Worm (Caenorhabditis elegans) whole organism, young adult: ENCODE measurements around the gene F54D1.6.
"Not testable (repeated sequence)": the region's sequence is repeated elsewhere in the genome, so short reads cannot be mapped to it uniquely, and the experiment has no call there.

ENCODE experiments used
- Y53F4B.3 ChIP-seq: fragments of 200-800 bp; sonication (Bioruptor generic); IDR thresholded peaks from 2 replicates; pipeline ENCODE4 v1.3.6; 2022; ENCODE audit warnings: missing genetic modification reagents, missing genetic modification characterization, missing compliant biosample characterization
- ama-1 ChIP-seq, 3 experiments: fragments of 150-350 bp in 1 of 3; sonication (generic microtip) in 2 of 3; optimal IDR thresholded peaks; 2 replicates each; lab custom pipeline; 2014 to 2018; ENCODE audit warnings: missing biosample characterization in 2 of 3, missing genetic modification characterization in 2 of 3, missing genetic modification reagents in 2 of 3
- ceh-91 ChIP-seq: fragments of 200-800 bp; sonication (Bioruptor generic); IDR thresholded peaks from 2 replicates; pipeline ENCODE4 v1.3.6; 2022; ENCODE audit warnings: missing genetic modification reagents, missing genetic modification characterization, missing compliant biosample characterization
- dpl-1 ChIP-seq: fragments of 150-350 bp; optimal IDR thresholded peaks from 2 replicates; lab custom pipeline; 2014; ENCODE audit warnings: missing biosample characterization, missing genetic modification reagents, missing genetic modification characterization
- pha-4 ChIP-seq: fragments of 150-350 bp; sonication (generic microtip); optimal IDR thresholded peaks from 2 replicates; lab custom pipeline; 2014; ENCODE audit warnings: missing biosample characterization, missing genetic modification reagents, missing genetic modification characterization
- rec-8 ChIP-seq, 2 experiments: sonication (generic microtip); optimal IDR thresholded peaks; 2 replicates each; lab custom pipeline; 2016; ENCODE audit warnings: mild to moderate bottlenecking in 2 of 2, missing genetic modification characterization in 2 of 2, missing genetic modification reagents in 2 of 2, missing genotype in 2 of 2, missing biosample characterization in 1 of 2, missing compliant biosample characterization in 1 of 2, moderate library complexity in 1 of 2

DNA sequence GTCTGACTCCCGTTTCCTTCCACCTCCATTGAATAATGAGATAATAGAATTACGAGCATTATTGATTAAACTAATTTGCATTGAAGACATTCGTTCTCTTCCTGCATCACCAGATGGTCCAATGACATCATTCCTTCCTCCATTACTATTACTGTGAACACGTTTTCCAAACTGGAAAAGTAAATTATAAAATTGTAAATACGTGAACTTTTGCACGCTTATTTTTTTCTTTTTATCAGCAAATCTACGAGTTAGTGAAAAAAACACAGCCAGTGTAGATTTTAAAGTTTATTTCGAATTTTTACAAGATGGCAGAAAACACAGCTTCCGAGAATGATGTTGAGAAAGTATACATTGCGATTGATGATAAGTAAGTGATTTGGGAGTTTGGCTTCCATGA is 33.9 kb upstream of the F54D1.6 start, which contains the start of gene C05C12.1:
- not testable (repeated sequence) for TF ChIP-seq ama-1 (optimal IDR thresholded peaks at IDR 0.05; lab: Kevin White, UChicago); ama-1 (GFP tag; optimal IDR thresholded peaks at IDR 0.05; lab: Kevin White, UChicago); dpl-1 (GFP tag; lab: Kevin White, UChicago); pha-4 (tag; lab: Kevin White, UChicago); rec-8 (tag; optimal IDR thresholded peaks at IDR 0.05; lab: Kevin White, UChicago); ceh-91 (GFP tag; lab: Robert Waterston, UW); Y53F4B.3
